Worm (Caenorhabditis elegans): ENCODE data around the gene Y39G8B.7.

The Y39G8B.7 gene

DNA sequence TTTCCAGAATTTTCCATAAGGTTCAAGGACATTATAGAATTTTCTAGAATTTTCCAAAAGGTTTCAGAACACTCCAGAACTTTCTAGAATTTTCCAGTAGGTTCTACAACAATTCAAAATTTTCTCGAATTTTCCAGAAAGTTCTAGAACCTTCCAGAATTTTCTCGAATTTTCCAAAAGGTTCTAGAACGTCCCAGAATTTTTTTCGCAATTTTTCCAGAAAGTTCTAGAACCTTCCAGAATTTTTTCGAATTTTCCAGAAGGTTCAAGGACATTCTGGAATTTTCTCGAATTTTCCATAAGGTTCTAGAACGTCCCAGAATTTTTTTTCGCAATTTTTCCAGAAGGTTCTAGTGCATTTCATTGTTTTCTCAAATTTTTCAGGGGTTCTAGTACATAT, 17.1 kb downstream of the Y39G8B.7 start:
- TF ChIP-seq rnt-1 (tag; optimal IDR thresholded peaks at IDR 0.05) (no peak), unc-86 (tag; optimal IDR thresholded peaks at IDR 0.05) (no peak), pqm-1 (tag; optimal IDR thresholded peaks at IDR 0.05) (no peak), nhr-85 (tag) (peak; percentile 27), ztf-11 (tag; optimal IDR thresholded peaks at IDR 0.05) (no peak), unc-62 (GFP tag; optimal IDR thresholded peaks at IDR 0.05) (no peak), unc-130 (tag; optimal IDR thresholded peaks at IDR 0.05) (no peak), Y116A8C.19 (tag; optimal IDR thresholded peaks at IDR 0.05; ENCODE audit: borderline replicate concordance) (no peak)

DNA sequence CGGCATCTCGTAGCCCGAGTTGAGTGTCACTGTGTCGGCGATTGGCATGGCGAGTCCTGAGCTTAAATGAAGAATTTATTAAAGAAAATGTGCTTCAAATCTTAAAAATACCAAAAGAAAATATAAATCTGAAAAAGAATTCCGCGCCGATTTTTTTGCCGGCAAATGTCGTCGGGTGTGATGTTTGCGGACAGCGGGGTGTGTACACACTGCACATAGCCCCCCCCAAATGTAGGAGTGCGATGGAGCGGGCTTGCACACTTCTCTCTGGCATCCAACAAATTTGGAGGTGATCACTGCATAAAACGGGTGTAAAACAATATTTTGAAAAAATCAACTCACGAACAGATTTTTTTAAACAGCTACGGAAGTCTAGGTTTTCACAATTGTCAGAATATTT, 18.7 kb downstream of the Y39G8B.7 start, which contains the start of gene Y39G8B.2:
TSS of gene Y39G8B.2 (minus strand) at position 61 of the 400 bp plus-strand sequence.
- TF ChIP-seq pqm-1 (tag; optimal IDR thresholded peaks at IDR 0.05) (no peak), nhr-237 (tag; optimal IDR thresholded peaks at IDR 0.05) (peak; percentile 51), ama-1 (optimal IDR thresholded peaks at IDR 0.05) (no peak), ceh-8 (GFP tag; optimal IDR thresholded peaks at IDR 0.05) (no peak), ztf-4 (tag; optimal IDR thresholded peaks at IDR 0.05) (peak; percentile 30), swsn-7 (tag; optimal IDR thresholded peaks at IDR 0.05) (peak; percentile 75), tbx-2 (tag; optimal IDR thresholded peaks at IDR 0.05) (peak; percentile 77), fos-1 (tag; optimal IDR thresholded peaks at IDR 0.05) (peak; percentile 70), lir-3 (tag; optimal IDR thresholded peaks at IDR 0.05; ENCODE audit: poor library complexity) (no peak), lin-14 (GFP tag; optimal IDR thresholded peaks at IDR 0.05) (peak; percentile 88), hlh-4 (tag; optimal IDR thresholded peaks at IDR 0.05) (no peak), lin-13 (GFP tag; optimal IDR thresholded peaks at IDR 0.05) (peak; percentile 87), C04F5.9 (tag; optimal IDR thresholded peaks at IDR 0.05) (peak; percentile 45), snpc-4 (tag; optimal IDR thresholded peaks at IDR 0.05) (peak; percentile 89), alr-1 (tag; optimal IDR thresholded peaks at IDR 0.05; ENCODE audit: borderline replicate concordance) (no peak), efl-3 (GFP tag; optimal IDR thresholded peaks at IDR 0.05) (no peak), fkh-4 (tag; optimal IDR thresholded peaks at IDR 0.05; ENCODE audit: borderline replicate concordance) (no peak), egl-27 (tag; optimal IDR thresholded peaks at IDR 0.05) (no peak), dsc-1 (tag; optimal IDR thresholded peaks at IDR 0.05) (peak; percentile 67), ceh-82 (tag; optimal IDR thresholded peaks at IDR 0.05) (peak; percentile 4 to 93 (median 64)), skn-1 (tag; optimal IDR thresholded peaks at IDR 0.05) (peak; percentile 86), nhr-85 (tag) (peak; percentile 83), irx-1 (tag; optimal IDR thresholded peaks at IDR 0.05) (peak; percentile 60), pax-3 (tag; optimal IDR thresholded peaks at IDR 0.05) (peak; percentile 57), blmp-1 (tag; optimal IDR thresholded peaks at IDR 0.05) (peak; percentile 59), nhr-84 (tag; optimal IDR thresholded peaks at IDR 0.05) (no peak), nhr-77 (tag; optimal IDR thresholded peaks at IDR 0.05) (peak; percentile 93), tlp-1 (tag; optimal IDR thresholded peaks at IDR 0.05) (no peak), C16A3.4 (tag; optimal IDR thresholded peaks at IDR 0.05) (peak; percentile 89), hlh-17 (GFP tag; optimal IDR thresholded peaks at IDR 0.05; ENCODE audit: borderline replicate concordance) (no peak), elt-3 (tag; optimal IDR thresholded peaks at IDR 0.05) (peak in 2 of 6 experiments; percentile 49 to 54), grh-1 (GFP tag; IDR thresholded peaks at IDR 0.05) (peak; percentile 70), aly-2 (tag; optimal IDR thresholded peaks at IDR 0.05) (peak; percentile 25), nhr-28 (tag; optimal IDR thresholded peaks at IDR 0.05) (no peak), vab-15 (tag; optimal IDR thresholded peaks at IDR 0.05) (no peak), aha-1 (tag; optimal IDR thresholded peaks at IDR 0.05) (peak; percentile 59), ztf-11 (tag; optimal IDR thresholded peaks at IDR 0.05) (peak in 1 of 2 experiments; percentile 61), mdl-1 (tag; optimal IDR thresholded peaks at IDR 0.05) (peak in 1 of 2 experiments; percentile 80), unc-130 (tag; optimal IDR thresholded peaks at IDR 0.05) (peak; percentile 71), Y116A8C.19 (tag; optimal IDR thresholded peaks at IDR 0.05; ENCODE audit: borderline replicate concordance) (no peak), nhr-12 (tag; optimal IDR thresholded peaks at IDR 0.05) (no peak), mab-9 (GFP tag; IDR thresholded peaks at IDR 0.05) (peak; percentile 61; the same call in 1 of the 2 replicates), hpl-2 (GFP tag; optimal IDR thresholded peaks at IDR 0.05) (no peak), ces-1 (GFP tag; optimal IDR thresholded peaks at IDR 0.05) (no peak), unc-30 (tag; optimal IDR thresholded peaks at IDR 0.05) (no peak), C34B4.2 (tag; optimal IDR thresholded peaks at IDR 0.05) (no peak), snu-23 (GFP tag; optimal IDR thresholded peaks at IDR 0.05) (peak; percentile 86), pag-3 (tag; optimal IDR thresholded peaks at IDR 0.05; ENCODE audit: borderline replicate concordance, insufficient read depth) (peak; percentile 38)

Measured in whole organism, L1 larva.